Worm (Caenorhabditis elegans) whole organism, midembryonic: ENCODE measurements around the gene F52D2.6.

Source experiments
- flt-1 ChIP-seq: fragments of 200-800 bp; sonication (Bioruptor generic); IDR thresholded peaks from 2 replicates; pipeline ENCODE4 v1.3.6; 2022; ENCODE audit warnings: missing genetic modification characterization, missing compliant biosample characterization
- klf-2 ChIP-seq: fragments of 200-800 bp; sonication (Bioruptor generic); conservative IDR thresholded peaks from 2 replicates; pipeline ENCODE4 v1.3.6; 2022; ENCODE audit warnings: missing genetic modification reagents, missing genetic modification characterization, missing compliant biosample characterization
- med-1 ChIP-seq: sonication (generic microtip); optimal IDR thresholded peaks from 2 replicates; lab custom pipeline; 2017; ENCODE audit warnings: missing genetic modification characterization, mild to moderate bottlenecking, missing compliant biosample characterization, antibody characterized with exemption, missing genetic modification reagents; ENCODE audit not compliant: insufficient read depth
- ref-1 ChIP-seq: fragments of 200-800 bp; sonication (Bioruptor generic); conservative IDR thresholded peaks from 2 replicates; pipeline ENCODE4 v1.3.6; 2022; ENCODE audit warnings: missing genetic modification reagents, missing genetic modification characterization, missing compliant biosample characterization
- ztf-23 ChIP-seq: fragments of 200-800 bp; sonication (Bioruptor generic); IDR thresholded peaks from 2 replicates; pipeline ENCODE4 v1.3.6; 2022; ENCODE audit warnings: missing genetic modification reagents, missing genetic modification characterization, missing compliant biosample characterization

ce11 chrX:1990434-1990833, 14.6 kb downstream of the F52D2.6 start, which contains the start of gene Y40A1A.2:
- no peak for TF ChIP-seq med-1 (GFP tag; lab: Kevin White, UChicago)
- TF ChIP-seq ref-1 (GFP tag; lab: Robert Waterston, UW), result no peak
- no peak for TF ChIP-seq klf-2 (GFP tag; lab: Robert Waterston, UW)
- no peak for TF ChIP-seq flt-1
- no peak for TF ChIP-seq ztf-23 (GFP tag; lab: Robert Waterston, UW)
